Worm (Caenorhabditis elegans) whole organism, L4 larva: Measurements from ENCODE around the gene F56D2.8.

Experiments
- F37D6.2 ChIP-seq: sonication (generic microtip); optimal IDR thresholded peaks from 2 replicates; lab custom pipeline; 2016; ENCODE audit warnings: mild to moderate bottlenecking, missing genetic modification characterization, missing compliant biosample characterization
- R02D3.7 ChIP-seq: fragments of 150-350 bp; sonication (generic microtip); optimal IDR thresholded peaks from 3 replicates; lab custom pipeline; 2014; ENCODE audit warnings: missing biosample characterization, missing genetic modification characterization
- duxl-1 ChIP-seq: sonication (generic microtip); optimal IDR thresholded peaks from 2 replicates; lab custom pipeline; 2016; ENCODE audit warnings: mild to moderate bottlenecking, missing genetic modification characterization, moderate library complexity, missing compliant biosample characterization; ENCODE audit not compliant: poor library complexity
- egl-27 ChIP-seq: sonication (generic microtip); optimal IDR thresholded peaks from 3 replicates; lab custom pipeline; 2017; ENCODE audit warnings: missing biosample characterization, missing genetic modification reagents, missing genetic modification characterization
- mdl-1 ChIP-seq, 2 experiments: fragments of 150-350 bp in 1 of 2; sonication (generic microtip) in 1 of 2; optimal IDR thresholded peaks; 2 replicates each; lab custom pipeline; 2014 to 2017; ENCODE audit warnings: missing biosample characterization in 2 of 2, missing genetic modification characterization in 2 of 2
- mep-1 ChIP-seq: fragments of 150-350 bp; sonication (generic microtip); optimal IDR thresholded peaks from 3 replicates; lab custom pipeline; 2014; ENCODE audit warnings: missing biosample characterization, missing genetic modification characterization
- nhr-76 ChIP-seq: fragments of 150-350 bp; optimal IDR thresholded peaks from 2 replicates; lab custom pipeline; 2014; ENCODE audit warnings: missing biosample characterization, missing genetic modification characterization
- pha-4 ChIP-seq, 2 experiments: fragments of 150-350 bp in 1 of 2; fragments of 200-800 bp in 1 of 2; sonication (Bioruptor generic) in 1 of 2; IDR thresholded peaks in 1 of 2; optimal IDR thresholded peaks in 1 of 2; 2 replicates each; pipeline versions ENCODE4 v1.3.6 to Lab custom; 2014 to 2022; ENCODE audit warnings: missing genetic modification characterization in 2 of 2, missing genetic modification reagents in 2 of 2, missing biosample characterization in 1 of 2, missing compliant biosample characterization in 1 of 2
- sdz-12 ChIP-seq: fragments of 200-800 bp; sonication (Bioruptor generic); optimal IDR thresholded peaks from 2 replicates; lab custom pipeline; 2018; ENCODE audit warnings: mild to moderate bottlenecking, missing genetic modification characterization, missing compliant biosample characterization
- unc-62 ChIP-seq, 3 experiments: fragments of 150-350 bp in 1 of 3; sonication (generic microtip); optimal IDR thresholded peaks in 2 of 3; peaks in 1 of 3; 1 replicate in 1 of 3; 2 replicates in 2 of 3; lab custom pipeline; 2014 to 2017; ENCODE audit warnings: missing biosample characterization in 3 of 3, missing genetic modification characterization in 3 of 3, missing genetic modification reagents in 3 of 3, missing genotype in 1 of 3

ce11 chrIII:5614648-5615047 is 32.0 kb upstream of the F56D2.8 start, which contains the start of gene basl-1:
- no peak for TF ChIP-seq pha-4 (GFP tag; IDR thresholded peaks at IDR 0.05; lab: Robert Waterston, UW)
- no peak for TF ChIP-seq pha-4 (tag; optimal IDR thresholded peaks at IDR 0.05; lab: Kevin White, UChicago)
- no peak for TF ChIP-seq egl-27 (tag; lab: Kevin White, UChicago)
- TF ChIP-seq mep-1 (tag; lab: Kevin White, UChicago): no peak
- TF ChIP-seq F37D6.2 (tag; lab: Kevin White, UChicago): no peak
- no peak for TF ChIP-seq R02D3.7
- no peak for TF ChIP-seq nhr-76 (tag; lab: Kevin White, UChicago)
- no peak for TF ChIP-seq unc-62 (GFP tag; optimal IDR thresholded peaks at IDR 0.05 in 1 of 2; lab: Kevin White, UChicago)
- no peak for TF ChIP-seq unc-62 (tag; optimal IDR thresholded peaks at IDR 0.05; lab: Kevin White, UChicago)
- TF ChIP-seq mdl-1 (tag; optimal IDR thresholded peaks at IDR 0.05; lab: Kevin White, UChicago): no peak
- TF ChIP-seq sdz-12 (GFP tag; lab: Kevin White, UChicago): no peak
- TF ChIP-seq duxl-1 (tag; lab: Kevin White, UChicago): no peak
